Worm (Caenorhabditis elegans) whole organism, midembryonic: ENCODE results near the gene xrn-2.

ENCODE experiments used
- T22C8.4 ChIP-seq: fragments of 200-800 bp; sonication (Bioruptor generic); IDR thresholded peaks from 2 replicates; pipeline ENCODE4 v1.3.6; 2022; ENCODE audit warnings: missing genetic modification characterization, missing compliant biosample characterization
- cog-1 ChIP-seq: sonication (generic microtip); optimal IDR thresholded peaks from 2 replicates; lab custom pipeline; 2016; ENCODE audit warnings: missing genetic modification characterization, missing compliant biosample characterization
- flt-1 ChIP-seq: fragments of 200-800 bp; sonication (Bioruptor generic); IDR thresholded peaks from 2 replicates; pipeline ENCODE4 v1.3.6; 2022; ENCODE audit warnings: missing genetic modification characterization, missing compliant biosample characterization
- klf-2 ChIP-seq: fragments of 200-800 bp; sonication (Bioruptor generic); conservative IDR thresholded peaks from 2 replicates; pipeline ENCODE4 v1.3.6; 2022; ENCODE audit warnings: missing genetic modification reagents, missing genetic modification characterization, missing compliant biosample characterization
- med-1 ChIP-seq: sonication (generic microtip); optimal IDR thresholded peaks from 2 replicates; lab custom pipeline; 2017; ENCODE audit warnings: missing genetic modification characterization, mild to moderate bottlenecking, missing compliant biosample characterization, antibody characterized with exemption, missing genetic modification reagents; ENCODE audit not compliant: insufficient read depth
- ref-1 ChIP-seq: fragments of 200-800 bp; sonication (Bioruptor generic); conservative IDR thresholded peaks from 2 replicates; pipeline ENCODE4 v1.3.6; 2022; ENCODE audit warnings: missing genetic modification reagents, missing genetic modification characterization, missing compliant biosample characterization
- tab-1 ChIP-seq: fragments of 200-800 bp; sonication (Bioruptor generic); IDR thresholded peaks from 2 replicates; pipeline ENCODE4 v1.3.6; 2022; ENCODE audit warnings: missing genetic modification characterization, missing compliant biosample characterization
- ztf-23 ChIP-seq: fragments of 200-800 bp; sonication (Bioruptor generic); IDR thresholded peaks from 2 replicates; pipeline ENCODE4 v1.3.6; 2022; ENCODE audit warnings: missing genetic modification reagents, missing genetic modification characterization, missing compliant biosample characterization
- ztf-29 ChIP-seq: fragments of 200-800 bp; sonication (Bioruptor generic); IDR thresholded peaks from 2 replicates; pipeline ENCODE4 v1.3.6; 2022; ENCODE audit warnings: missing genetic modification reagents, missing genetic modification characterization, missing compliant biosample characterization

Gene xrn-2

DNA sequence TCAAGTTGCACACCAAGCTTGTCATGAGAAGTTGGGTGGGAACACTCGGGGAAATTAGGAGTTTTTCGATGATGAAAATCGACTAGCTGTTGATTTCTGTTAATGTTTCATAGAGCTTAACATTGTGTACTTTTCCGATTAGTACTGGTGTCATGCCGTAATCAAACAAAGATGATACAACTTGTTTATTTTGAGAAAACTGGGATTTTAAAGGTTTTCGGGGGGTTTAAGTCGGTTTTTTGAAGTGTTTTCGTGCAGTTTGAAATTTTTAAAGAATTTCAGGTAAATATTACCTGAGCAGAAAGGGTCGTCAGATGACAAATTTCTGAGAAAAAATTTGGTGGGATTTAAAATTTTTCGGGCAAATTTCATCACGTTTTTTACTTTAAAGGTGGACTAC, 16.0 kb downstream of the xrn-2 start, which contains the start of gene eat-2:
eat-2 (minus strand) TSS at position 101 of the 400 bp plus-strand sequence.
- TF ChIP-seq med-1 (GFP tag; lab: Kevin White, UChicago) (no peak), cog-1 (tag; lab: Kevin White, UChicago) (no peak)

DNA sequence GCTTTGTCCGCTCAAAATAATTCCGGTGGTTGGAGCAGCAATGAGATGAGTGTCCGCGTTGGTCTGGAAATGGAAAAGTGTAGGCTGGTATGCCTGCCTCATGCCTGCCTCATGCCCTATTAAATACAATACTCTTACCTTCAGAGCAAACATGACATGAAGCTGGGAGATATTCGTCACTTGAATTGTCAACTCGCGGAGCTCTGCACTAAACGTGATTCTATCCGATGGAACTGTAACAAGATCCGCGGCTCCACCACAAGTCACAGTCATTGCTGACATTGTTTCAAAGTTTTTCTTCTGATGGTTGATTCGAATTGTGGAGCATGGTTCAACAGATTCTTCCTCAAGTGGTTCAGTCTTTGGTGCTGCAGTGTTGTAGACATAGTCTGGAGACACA, 17.6 kb downstream of the xrn-2 start:
- TF ChIP-seq T22C8.4 (GFP tag; lab: Robert Waterston, UW) (no peak), tab-1 (no peak), med-1 (GFP tag; lab: Kevin White, UChicago) (no peak), ztf-29 (GFP tag; lab: Robert Waterston, UW) (no peak), ztf-23 (GFP tag; lab: Robert Waterston, UW) (no peak), klf-2 (GFP tag; lab: Robert Waterston, UW) (no peak), cog-1 (tag; lab: Kevin White, UChicago) (no peak), flt-1 (GFP tag; lab: Robert Waterston, UW) (no peak), ref-1 (GFP tag; lab: Robert Waterston, UW) (no peak)

DNA sequence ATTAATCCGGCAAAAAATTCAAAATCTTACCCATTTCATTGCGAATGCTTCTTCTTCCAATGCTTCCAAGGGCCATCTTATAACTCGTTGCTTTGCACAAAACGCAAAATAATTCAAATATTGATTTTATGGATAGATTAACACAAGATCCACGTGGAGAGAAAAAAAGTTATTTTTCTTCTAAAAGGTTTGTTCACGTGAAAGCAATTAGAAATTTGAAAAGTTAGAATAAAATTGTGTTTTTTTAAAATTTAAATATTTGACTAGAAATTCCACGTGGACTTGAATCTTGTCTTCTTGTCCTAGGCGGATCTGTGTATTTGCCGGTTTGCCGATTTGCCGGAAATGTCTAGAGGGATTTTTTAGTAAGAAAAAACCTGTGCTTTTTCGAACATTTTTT, 19.5 kb downstream of the xrn-2 start, which contains the start of gene Y48B6A.5:
Y48B6A.5 (minus strand) TSS at position 101 of the 400 bp plus-strand sequence.
- TF ChIP-seq tab-1 = no peak
- no peak for TF ChIP-seq klf-2 (GFP tag; lab: Robert Waterston, UW)
- TF ChIP-seq flt-1 (GFP tag; lab: Robert Waterston, UW) = no peak
- no peak for TF ChIP-seq ref-1 (GFP tag; lab: Robert Waterston, UW)
- no peak for TF ChIP-seq med-1 (GFP tag; lab: Kevin White, UChicago)
- TF ChIP-seq T22C8.4 (GFP tag; lab: Robert Waterston, UW) = no peak
- no peak for TF ChIP-seq ztf-29 (GFP tag; lab: Robert Waterston, UW)

DNA sequence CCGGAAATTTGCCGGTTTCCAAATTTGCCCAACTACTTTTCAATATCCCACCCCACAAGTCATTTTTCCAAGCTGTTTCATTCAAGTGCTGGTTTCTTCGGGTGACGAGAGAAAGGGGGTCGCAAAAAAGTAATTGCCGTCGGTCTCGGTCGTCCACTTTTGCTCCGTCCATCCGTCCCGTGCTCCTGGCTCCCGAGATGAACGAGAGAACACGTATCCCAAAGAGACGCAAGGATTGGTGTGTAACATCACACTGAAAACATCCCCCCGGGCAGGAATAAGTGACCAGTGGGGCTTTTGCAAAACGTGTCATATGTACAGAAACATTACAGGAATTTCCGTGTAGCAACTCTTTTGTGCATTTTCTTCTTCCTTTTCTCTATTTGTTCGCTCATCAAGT, 21.1 kb downstream of the xrn-2 start:
- TF ChIP-seq med-1 (GFP tag; lab: Kevin White, UChicago) (no peak), tab-1 (0 out of 2 replicates have a peak, but pooled peaks have one; percentile 54), T22C8.4 (GFP tag; lab: Robert Waterston, UW) (no peak), ztf-29 (GFP tag; lab: Robert Waterston, UW) (no peak)

DNA sequence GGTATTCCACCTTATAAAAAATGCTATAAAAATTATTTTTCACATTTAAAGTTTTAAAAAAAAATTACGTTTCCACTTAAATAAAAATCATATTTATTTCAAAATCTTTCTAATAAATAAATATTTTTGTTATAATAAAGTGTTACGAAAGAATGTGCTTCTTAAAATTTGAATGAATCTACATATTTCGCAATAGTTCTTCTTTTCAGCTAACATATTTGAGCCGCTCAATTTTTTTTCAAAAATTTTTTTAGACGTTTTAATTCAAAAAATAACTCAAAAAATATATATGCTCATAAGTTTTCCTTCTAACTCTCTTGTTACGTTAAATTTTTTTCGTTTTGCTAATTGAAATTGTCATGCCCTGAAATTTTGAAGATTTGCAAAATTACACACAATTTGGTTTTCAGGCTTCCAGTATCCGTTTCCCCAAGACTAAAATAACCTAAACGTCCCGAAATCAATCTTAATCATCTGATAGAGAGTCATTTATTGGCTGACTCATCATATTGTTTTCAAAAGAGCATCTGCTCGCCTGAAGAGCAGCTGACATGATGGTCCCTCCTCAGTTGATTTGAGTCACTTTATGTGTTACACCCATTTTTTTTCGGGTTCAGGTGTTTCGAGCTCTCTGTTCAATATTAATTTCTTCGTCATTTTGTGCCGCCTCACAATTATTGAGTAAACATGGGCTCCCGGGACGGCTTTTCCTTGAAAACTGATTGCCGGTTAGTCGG, 22.8 kb downstream of the xrn-2 start, which contains the start of gene efhd-1:
efhd-1 (plus strand) TSS at position 582 of the 737 bp plus-strand sequence.
- no peak for TF ChIP-seq cog-1 (tag; lab: Kevin White, UChicago)
- TF ChIP-seq med-1 (GFP tag; lab: Kevin White, UChicago) = no peak
- TF ChIP-seq ref-1 (GFP tag; lab: Robert Waterston, UW) = no peak
- TF ChIP-seq flt-1 (GFP tag; lab: Robert Waterston, UW) = no peak
- no peak for TF ChIP-seq T22C8.4 (GFP tag; lab: Robert Waterston, UW)
- TF ChIP-seq klf-2 (GFP tag; lab: Robert Waterston, UW) = no peak
- TF ChIP-seq ztf-23 (GFP tag; lab: Robert Waterston, UW) = no peak
- TF ChIP-seq ztf-29 (GFP tag; lab: Robert Waterston, UW) = no peak
- TF ChIP-seq tab-1 = no peak

DNA sequence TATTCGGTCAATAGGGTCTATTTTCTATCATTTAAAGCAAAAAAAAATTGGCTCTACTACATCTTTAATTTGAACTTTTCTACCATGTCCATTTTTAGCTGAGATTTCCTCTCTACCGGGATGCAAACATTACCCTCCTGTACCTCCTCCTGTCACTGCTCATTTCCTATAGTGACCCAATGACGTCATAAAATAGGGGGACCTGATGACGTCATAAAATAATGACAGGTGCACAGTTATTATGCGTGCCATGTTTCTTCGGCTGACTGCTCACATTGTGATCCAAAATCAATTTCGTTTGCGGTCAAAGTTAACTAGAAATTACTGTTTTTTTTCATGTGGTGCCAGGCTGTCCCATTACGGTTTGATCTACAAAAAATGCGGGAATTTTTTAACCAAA, 31.4 kb downstream of the xrn-2 start:
- TF ChIP-seq cog-1 (tag; lab: Kevin White, UChicago) (no peak), flt-1 (GFP tag; lab: Robert Waterston, UW) (no peak), klf-2 (GFP tag; lab: Robert Waterston, UW) (no peak), ztf-29 (GFP tag; lab: Robert Waterston, UW) (no peak), T22C8.4 (GFP tag; lab: Robert Waterston, UW) (no peak), ztf-23 (GFP tag; lab: Robert Waterston, UW) (no peak), ref-1 (GFP tag; lab: Robert Waterston, UW) (no peak), tab-1 (no peak), med-1 (GFP tag; lab: Kevin White, UChicago) (no peak)

DNA sequence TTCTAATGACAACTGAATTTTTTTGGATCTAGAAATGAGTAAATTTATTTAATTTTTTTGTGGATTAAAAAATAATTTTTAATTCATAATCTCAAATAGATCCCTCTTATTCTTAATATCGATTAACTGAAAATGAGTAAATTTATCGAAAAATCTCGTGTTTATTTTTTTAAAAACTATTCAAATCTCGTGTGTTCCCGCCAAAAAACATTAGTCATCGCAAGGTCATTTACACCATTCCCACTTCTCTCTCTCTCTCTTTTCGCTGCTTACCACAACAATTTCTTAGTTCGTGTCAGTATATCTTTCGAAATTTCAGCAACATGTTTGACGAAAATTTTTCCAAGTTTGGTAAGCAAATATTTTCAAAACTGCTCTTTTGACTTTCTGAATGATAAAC, 31.9 kb downstream of the xrn-2 start:
- TF ChIP-seq flt-1 (GFP tag; lab: Robert Waterston, UW) (no peak), med-1 (GFP tag; lab: Kevin White, UChicago) (no peak), cog-1 (tag; lab: Kevin White, UChicago) (no peak), klf-2 (GFP tag; lab: Robert Waterston, UW) (no peak), ref-1 (GFP tag; lab: Robert Waterston, UW) (no peak), ztf-23 (GFP tag; lab: Robert Waterston, UW) (no peak), ztf-29 (GFP tag; lab: Robert Waterston, UW) (no peak), tab-1 (no peak), T22C8.4 (GFP tag; lab: Robert Waterston, UW) (no peak)

DNA sequence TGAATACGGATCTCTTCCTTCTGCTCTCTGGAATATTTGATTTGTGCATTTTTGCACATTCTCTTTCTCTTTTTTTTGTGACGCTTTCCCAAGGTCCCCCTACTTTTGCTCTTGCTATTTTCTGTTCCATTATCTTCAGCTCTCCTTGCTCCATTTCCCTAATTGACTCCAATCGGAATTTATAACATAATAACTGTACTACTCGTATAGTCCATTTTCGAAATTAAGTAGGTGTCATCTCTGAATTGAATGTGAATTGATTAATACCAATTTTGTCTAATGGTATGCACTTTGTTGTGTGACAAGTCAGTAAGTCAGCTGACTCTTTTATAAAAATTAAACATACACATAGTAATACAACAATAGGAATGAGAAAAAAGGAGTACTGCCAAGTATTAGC, 40.4 kb downstream of the xrn-2 start:
- TF ChIP-seq flt-1 (GFP tag; lab: Robert Waterston, UW) (no peak), tab-1 (no peak), ref-1 (GFP tag; lab: Robert Waterston, UW) (no peak), klf-2 (GFP tag; lab: Robert Waterston, UW) (no peak), med-1 (GFP tag; lab: Kevin White, UChicago) (no peak), ztf-23 (GFP tag; lab: Robert Waterston, UW) (no peak), cog-1 (tag; lab: Kevin White, UChicago) (no peak), T22C8.4 (GFP tag; lab: Robert Waterston, UW) (no peak), ztf-29 (GFP tag; lab: Robert Waterston, UW) (no peak)

DNA sequence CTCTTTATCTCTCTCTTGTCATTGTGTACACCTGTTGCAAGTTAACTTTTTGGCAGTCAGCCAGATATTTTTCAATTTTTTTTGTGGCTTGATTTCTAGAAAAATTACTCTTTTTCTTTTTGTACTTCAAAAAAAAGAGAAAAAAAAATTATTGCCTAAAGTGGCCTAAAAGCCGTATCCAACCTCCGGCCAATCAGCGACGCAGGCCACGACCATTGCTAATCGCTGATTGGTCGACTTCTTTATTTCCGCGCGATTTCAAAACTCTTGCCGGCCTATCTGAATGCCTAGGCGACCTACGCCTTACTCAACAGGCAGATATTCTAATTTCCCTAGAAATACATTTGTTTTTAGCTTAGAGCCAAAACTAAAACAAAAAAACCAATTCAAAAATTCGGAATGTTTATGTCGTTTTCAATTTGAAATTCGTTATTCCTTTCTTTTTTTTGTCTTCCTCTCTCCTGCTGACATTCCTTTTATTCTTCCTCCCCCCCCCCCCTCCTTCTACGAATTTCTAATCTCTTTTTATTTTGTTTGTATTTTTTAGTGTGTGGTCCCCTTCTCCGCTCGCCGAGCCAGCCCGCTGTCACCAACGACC, 42.0 kb downstream of the xrn-2 start, which contains the start of gene ace-4:
ace-4 (plus strand) TSS at position 548 of the 598 bp plus-strand sequence.
- TF ChIP-seq ref-1 (GFP tag; lab: Robert Waterston, UW) (no peak), cog-1 (tag; lab: Kevin White, UChicago) (no peak), med-1 (GFP tag; lab: Kevin White, UChicago) (no peak), flt-1 (GFP tag; lab: Robert Waterston, UW) (no peak), tab-1 (no peak), klf-2 (GFP tag; lab: Robert Waterston, UW) (no peak), T22C8.4 (GFP tag; lab: Robert Waterston, UW) (no peak), ztf-23 (GFP tag; lab: Robert Waterston, UW) (no peak), ztf-29 (GFP tag; lab: Robert Waterston, UW) (no peak)
